Fruit fly (Drosophila melanogaster): Measurements from ENCODE around the gene Iml1.

Iml1 gene

DNA sequence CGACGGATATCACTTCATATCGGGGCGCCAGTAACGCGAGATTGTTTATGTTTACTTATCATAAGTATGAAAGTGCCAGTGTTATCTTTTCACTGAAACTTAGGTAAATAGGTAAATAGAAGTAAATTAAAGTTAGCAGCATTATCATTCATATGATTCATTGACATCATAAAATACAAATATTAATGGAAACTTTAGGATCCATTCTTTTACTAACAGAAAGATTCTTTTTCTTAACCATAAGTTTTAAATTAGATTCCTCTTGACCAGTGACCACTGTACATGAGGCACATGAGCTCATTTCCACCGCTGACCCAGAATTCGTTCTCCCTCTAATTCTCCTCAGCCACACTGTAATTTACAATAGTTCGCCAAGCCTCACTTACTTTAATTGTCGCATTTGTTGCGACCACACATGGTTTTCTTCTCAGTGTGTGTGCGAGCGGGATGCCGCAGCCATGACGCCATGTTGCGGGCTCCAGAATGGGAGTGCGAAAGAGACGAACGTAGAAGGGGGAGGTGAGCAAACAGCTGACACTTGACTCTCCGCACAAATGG, 44.6 kb upstream of the Iml1 start (continued):
- TF ChIP-seq CG17912 (GFP tag; optimal IDR thresholded peaks at IDR 0.05) (no peak), pnt (GFP tag; optimal IDR thresholded peaks at IDR 0.05) (peak; percentile 27), CG18599 (GFP tag; optimal IDR thresholded peaks at IDR 0.05) (peak; percentile 57), Lpt (GFP tag; optimal IDR thresholded peaks at IDR 0.05) (no peak), ap (GFP tag; IDR thresholded peaks at IDR 0.05) (0 out of 2 replicates have a peak, but pooled peaks have one; percentile 24), unc-4 (GFP tag; IDR thresholded peaks at IDR 0.05; ENCODE audit: partially characterized antibody) (no peak), CG34376 (GFP tag; optimal IDR thresholded peaks at IDR 0.05) (no peak), luna (GFP tag; optimal IDR thresholded peaks at IDR 0.05) (no peak), CG10565 (GFP tag; optimal IDR thresholded peaks at IDR 0.05) (no peak), CG9876 (GFP tag; optimal IDR thresholded peaks at IDR 0.05) (no peak), CG17802 (tag; optimal IDR thresholded peaks at IDR 0.05) (no peak), stwl (tag; optimal IDR thresholded peaks at IDR 0.05) (no peak), repo (GFP tag; optimal IDR thresholded peaks at IDR 0.05) (peak; percentile 45), al (GFP tag; IDR thresholded peaks at IDR 0.05) (peak; percentile 10; the same call in 1 of the 2 replicates), B-H1 (GFP tag; IDR thresholded peaks at IDR 0.05) (no peak), sr (GFP tag; IDR thresholded peaks at IDR 0.05) (0 out of 3 replicates have a peak, but pooled peaks have one; percentile 27), Neu2 (GFP tag; optimal IDR thresholded peaks at IDR 0.05; ENCODE audit: borderline replicate concordance) (no peak), Hand (GFP tag; optimal IDR thresholded peaks at IDR 0.05) (no peak), Camta (GFP tag; optimal IDR thresholded peaks at IDR 0.05) (peak; percentile 33), otp (GFP tag; IDR thresholded peaks at IDR 0.05) (no peak), YL-1 (GFP tag; optimal IDR thresholded peaks at IDR 0.05) (no peak), CG9817 (tag; optimal IDR thresholded peaks at IDR 0.05) (no peak), Side (GFP tag; optimal IDR thresholded peaks at IDR 0.05) (peak; percentile 13), zen2 (GFP tag; IDR thresholded peaks at IDR 0.05; ENCODE audit: partially characterized antibody) (no peak), CG8388 (GFP tag; optimal IDR thresholded peaks at IDR 0.05) (no peak), CG13123 (GFP tag; optimal IDR thresholded peaks at IDR 0.05) (no peak), CG17328 (GFP tag; IDR thresholded peaks at IDR 0.05) (no peak), CG12104 (GFP tag; optimal IDR thresholded peaks at IDR 0.05) (no peak), Six4 (GFP tag; optimal IDR thresholded peaks at IDR 0.05) (peak; percentile 46), Opbp (GFP tag; IDR thresholded peaks at IDR 0.05; ENCODE audit: partially characterized antibody) (no peak), Kr (GFP tag; optimal IDR thresholded peaks at IDR 0.05) (no peak), aop (GFP tag; IDR thresholded peaks at IDR 0.05) (no peak), CG4282 (GFP tag; optimal IDR thresholded peaks at IDR 0.05) (no peak), CG18011 (GFP tag; optimal IDR thresholded peaks at IDR 0.05) (no peak), CG2120 (GFP tag; optimal IDR thresholded peaks at IDR 0.05) (peak; percentile 53), lov (optimal IDR thresholded peaks at IDR 0.05) (no peak), lov (GFP tag; IDR thresholded peaks at IDR 0.05) (0 out of 3 replicates have a peak, but pooled peaks have one; percentile 57), salm (tag; optimal IDR thresholded peaks at IDR 0.05) (no peak), ham (GFP tag; IDR thresholded peaks at IDR 0.05) (no peak), CG31365 (tag; optimal IDR thresholded peaks at IDR 0.05) (no peak), CG8765 (GFP tag; IDR thresholded peaks at IDR 0.05) (no peak), CG7987 (GFP tag; optimal IDR thresholded peaks at IDR 0.05) (no peak), wek (GFP tag; optimal IDR thresholded peaks at IDR 0.05) (no peak), CG12071 (GFP tag; optimal IDR thresholded peaks at IDR 0.05) (peak; percentile 14), gcm (GFP tag; optimal IDR thresholded peaks at IDR 0.05) (no peak), esg (GFP tag; conservative IDR thresholded peaks at IDR 0.05) (no peak), HmgZ (tag; optimal IDR thresholded peaks at IDR 0.05) (peak; percentile 34), ATbp (GFP tag; optimal IDR thresholded peaks at IDR 0.05) (no peak), CG18764 (GFP tag; optimal IDR thresholded peaks at IDR 0.05) (peak; percentile 14), Rx (GFP tag; IDR thresholded peaks at IDR 0.05) (no peak), CG43689 (GFP tag; IDR thresholded peaks at IDR 0.05) (no peak)

Data from whole organism, embryonic.